Worm (Caenorhabditis elegans) whole organism, midembryonic: ENCODE data around the gene epic-2.

Experiments
- T22C8.4 ChIP-seq: fragments of 200-800 bp; sonication (Bioruptor generic); IDR thresholded peaks from 2 replicates; pipeline ENCODE4 v1.3.6; 2022; ENCODE audit warnings: missing genetic modification characterization, missing compliant biosample characterization
- flt-1 ChIP-seq: fragments of 200-800 bp; sonication (Bioruptor generic); IDR thresholded peaks from 2 replicates; pipeline ENCODE4 v1.3.6; 2022; ENCODE audit warnings: missing genetic modification characterization, missing compliant biosample characterization
- ref-1 ChIP-seq: fragments of 200-800 bp; sonication (Bioruptor generic); conservative IDR thresholded peaks from 2 replicates; pipeline ENCODE4 v1.3.6; 2022; ENCODE audit warnings: missing genetic modification reagents, missing genetic modification characterization, missing compliant biosample characterization

DNA sequence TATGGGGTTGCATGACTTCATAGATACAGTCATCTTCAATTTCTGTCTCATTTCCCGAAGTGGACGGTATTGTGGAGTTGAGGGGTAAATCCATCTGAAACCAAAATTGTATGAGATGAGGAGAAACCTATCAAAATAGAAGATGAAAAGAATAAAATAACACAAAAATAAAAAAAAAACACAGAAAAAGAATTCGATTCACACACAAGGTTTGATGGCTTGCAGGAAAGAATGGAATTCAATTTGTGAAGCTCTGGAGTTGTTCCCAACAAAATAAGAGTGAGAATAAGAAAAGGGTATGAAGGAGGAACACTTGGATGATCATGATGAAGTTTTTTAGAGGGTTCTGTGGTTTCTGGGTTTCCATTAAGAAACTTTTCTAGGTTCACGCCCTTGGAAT, 38.5 kb upstream of the epic-2 start, which contains the start of gene Y41D4B.24:
- TF ChIP-seq flt-1 (no peak), T22C8.4 (GFP tag; lab: Robert Waterston, UW) (no peak), ref-1 (GFP tag; lab: Robert Waterston, UW) (no peak)
